Fruit fly (Drosophila melanogaster): ENCODE results near the gene stx.

dm6 chrX:10721901-10722479, 22.8 kb downstream of the stx start:
- no peak for TF ChIP-seq CG32006 (GFP tag; optimal IDR thresholded peaks at IDR 0.05)
- no peak for TF ChIP-seq Gug (GFP tag; IDR thresholded peaks at IDR 0.05)
- TF ChIP-seq Blimp-1 (GFP tag; optimal IDR thresholded peaks at IDR 0.05) = no peak
